Worm (Caenorhabditis elegans): ENCODE measurements around the gene hum-10.

- TF ChIP-seq dmd-4 (tag; optimal IDR thresholded peaks at IDR 0.05; ENCODE audit: borderline replicate concordance) (no peak), ref-2 (tag; optimal IDR thresholded peaks at IDR 0.05) (no peak), ceh-31 (tag; optimal IDR thresholded peaks at IDR 0.05) (no peak), ceh-30 (tag; optimal IDR thresholded peaks at IDR 0.05) (no peak)
Measured at ce11 chrX:4740630-4741029, 41.5 kb downstream of the hum-10 start.

Measured in whole organism, late embryonic.